Worm (Caenorhabditis elegans) whole organism, L2 larva: ENCODE measurements around the gene R04B5.6.
A peak's percentile ranks its signal among the peaks of the same experiment; 100 is the strongest.

ENCODE experiments used
- C34F6.9 ChIP-seq: fragments of 150-350 bp; optimal IDR thresholded peaks from 2 replicates; lab custom pipeline; 2014; ENCODE audit warnings: missing biosample characterization, missing genetic modification characterization
- R02D3.7 ChIP-seq: fragments of 150-350 bp; optimal IDR thresholded peaks from 2 replicates; lab custom pipeline; 2014; ENCODE audit warnings: missing biosample characterization, missing genetic modification characterization
- Y55F3AM.14 ChIP-seq: fragments of 200-800 bp; sonication (Bioruptor generic); optimal IDR thresholded peaks from 2 replicates; lab custom pipeline; 2018; ENCODE audit warnings: mild to moderate bottlenecking, missing genetic modification characterization, missing compliant biosample characterization
- ZK546.5 ChIP-seq: sonication (generic microtip); optimal IDR thresholded peaks from 2 replicates; lab custom pipeline; 2017; ENCODE audit warnings: missing biosample characterization, missing genetic modification characterization
- alr-1 ChIP-seq: fragments of 150-350 bp; optimal IDR thresholded peaks from 2 replicates; lab custom pipeline; 2014; ENCODE audit warnings: missing biosample characterization, missing genetic modification characterization
- ama-1 ChIP-seq: fragments of 150-350 bp; optimal IDR thresholded peaks from 2 replicates; lab custom pipeline; 2018; ENCODE audit warnings: inconsistent platforms
- ceh-16 ChIP-seq: fragments of 150-350 bp; optimal IDR thresholded peaks from 2 replicates; lab custom pipeline; 2014; ENCODE audit warnings: missing biosample characterization, missing genetic modification characterization
- ceh-82 ChIP-seq: fragments of 150-350 bp; optimal IDR thresholded peaks from 2 replicates; lab custom pipeline; 2014; ENCODE audit warnings: missing biosample characterization, missing genetic modification characterization
- dmd-4 ChIP-seq: sonication (generic microtip); optimal IDR thresholded peaks from 2 replicates; lab custom pipeline; 2017; ENCODE audit warnings: missing biosample characterization, missing genetic modification characterization
- egl-27 ChIP-seq: sonication (generic microtip); optimal IDR thresholded peaks from 3 replicates; lab custom pipeline; 2017; ENCODE audit warnings: missing biosample characterization, missing genetic modification reagents, missing genetic modification characterization
- elt-1 ChIP-seq: fragments of 150-350 bp; optimal IDR thresholded peaks from 2 replicates; lab custom pipeline; 2014; ENCODE audit warnings: missing biosample characterization, missing genetic modification characterization
- elt-3 ChIP-seq: sonication (generic microtip); optimal IDR thresholded peaks from 2 replicates; lab custom pipeline; 2017; ENCODE audit warnings: missing biosample characterization, missing genetic modification characterization
- fos-1 ChIP-seq: fragments of 150-350 bp; optimal IDR thresholded peaks from 2 replicates; lab custom pipeline; 2014; ENCODE audit warnings: missing biosample characterization, missing genetic modification characterization
- gmeb-1 ChIP-seq: fragments of 150-350 bp; optimal IDR thresholded peaks from 2 replicates; lab custom pipeline; 2014; ENCODE audit warnings: missing biosample characterization, missing genetic modification characterization
- lin-11 ChIP-seq: fragments of 150-350 bp; sonication (generic microtip); optimal IDR thresholded peaks from 2 replicates; lab custom pipeline; 2014; ENCODE audit warnings: missing biosample characterization, missing genetic modification characterization, inconsistent platforms, mixed read lengths
- lin-13 ChIP-seq: fragments of 150-350 bp; optimal IDR thresholded peaks from 2 replicates; lab custom pipeline; 2014; ENCODE audit warnings: missing biosample characterization, missing genetic modification reagents, missing genetic modification characterization
- lsy-2 ChIP-seq, 2 experiments: fragments of 150-350 bp in 1 of 2; sonication (generic microtip) in 1 of 2; optimal IDR thresholded peaks; 2 replicates each; lab custom pipeline; 2014 to 2017; ENCODE audit warnings: missing biosample characterization in 2 of 2, missing genetic modification characterization in 2 of 2
- mab-5 ChIP-seq: fragments of 150-350 bp; optimal IDR thresholded peaks from 2 replicates; lab custom pipeline; 2014; ENCODE audit warnings: missing biosample characterization, missing genetic modification characterization
- nhr-11 ChIP-seq: fragments of 150-350 bp; optimal IDR thresholded peaks from 2 replicates; lab custom pipeline; 2014; ENCODE audit warnings: missing biosample characterization, missing genetic modification characterization
- nhr-12 ChIP-seq: fragments of 150-350 bp; optimal IDR thresholded peaks from 2 replicates; lab custom pipeline; 2014; ENCODE audit warnings: missing biosample characterization, missing genetic modification characterization
- nhr-129 ChIP-seq: fragments of 150-350 bp; optimal IDR thresholded peaks from 2 replicates; lab custom pipeline; 2014; ENCODE audit warnings: missing biosample characterization, missing genetic modification characterization
- nhr-23 ChIP-seq: fragments of 150-350 bp; optimal IDR thresholded peaks from 2 replicates; lab custom pipeline; 2014; ENCODE audit warnings: missing biosample characterization, missing genetic modification reagents, missing genetic modification characterization
- nhr-237 ChIP-seq: fragments of 150-350 bp; optimal IDR thresholded peaks from 2 replicates; lab custom pipeline; 2014; ENCODE audit warnings: missing biosample characterization, missing genetic modification characterization
- nhr-6 ChIP-seq: fragments of 150-350 bp; optimal IDR thresholded peaks from 2 replicates; lab custom pipeline; 2014; ENCODE audit warnings: missing biosample characterization, missing genetic modification characterization
- peb-1 ChIP-seq: fragments of 150-350 bp; optimal IDR thresholded peaks from 2 replicates; lab custom pipeline; 2014; ENCODE audit warnings: missing biosample characterization, missing genetic modification characterization
- sem-4 ChIP-seq: fragments of 150-350 bp; optimal IDR thresholded peaks from 2 replicates; lab custom pipeline; 2014; ENCODE audit warnings: missing biosample characterization, missing genetic modification reagents, missing genetic modification characterization
- snpc-4 ChIP-seq: fragments of 150-350 bp; optimal IDR thresholded peaks from 2 replicates; lab custom pipeline; 2014; ENCODE audit warnings: missing biosample characterization, missing genetic modification characterization
- unc-39 ChIP-seq: fragments of 150-350 bp; optimal IDR thresholded peaks from 2 replicates; lab custom pipeline; 2014; ENCODE audit warnings: missing biosample characterization, missing genetic modification characterization
- unc-55 ChIP-seq: fragments of 150-350 bp; sonication (generic microtip); optimal IDR thresholded peaks from 3 replicates; lab custom pipeline; 2014; ENCODE audit warnings: missing biosample characterization, missing genetic modification reagents, missing genetic modification characterization
- unc-62 ChIP-seq: fragments of 150-350 bp; optimal IDR thresholded peaks from 2 replicates; lab custom pipeline; 2014; ENCODE audit warnings: missing biosample characterization, missing genetic modification reagents, missing genetic modification characterization
- zag-1 ChIP-seq: fragments of 150-350 bp; optimal IDR thresholded peaks from 2 replicates; lab custom pipeline; 2014; ENCODE audit warnings: missing biosample characterization, missing genetic modification characterization
- ztf-1 ChIP-seq: fragments of 200-800 bp; sonication (Bioruptor generic); conservative IDR thresholded peaks from 2 replicates; pipeline ENCODE4 v1.3.6; 2022; ENCODE audit warnings: missing genetic modification characterization, missing compliant biosample characterization
- ztf-11 ChIP-seq: sonication (generic microtip); optimal IDR thresholded peaks from 2 replicates; lab custom pipeline; 2017; ENCODE audit warnings: missing biosample characterization, missing genetic modification characterization

The R04B5.6 gene

ce11 chrV:10134077-10134693, 49.2 kb downstream of the R04B5.6 start, which contains the start of the genes C08B6.18, wdr-20 and C08B6.8:
Gene C08B6.18, minus strand, starts transcription at chrV:10134127.
Gene wdr-20, minus strand, starts transcription at chrV:10134158.
Gene C08B6.8, plus strand, starts transcription at chrV:10134643.
- TF ChIP-seq zag-1 (tag; lab: Kevin White, UChicago) (no peak), nhr-129 (tag; lab: Kevin White, UChicago) (peak; percentile 14), ama-1 (no peak), fos-1 (no peak), mab-5 (tag; lab: Kevin White, UChicago) (no peak), nhr-12 (tag; lab: Kevin White, UChicago) (no peak), unc-39 (tag; lab: Kevin White, UChicago) (no peak), unc-62 (no peak), peb-1 (tag; lab: Kevin White, UChicago) (no peak), nhr-23 (no peak), ceh-16 (tag; lab: Kevin White, UChicago) (no peak), R02D3.7 (tag; lab: Kevin White, UChicago) (no peak), nhr-11 (tag; lab: Kevin White, UChicago) (no peak), snpc-4 (peak; percentile 65), egl-27 (tag; lab: Kevin White, UChicago) (no peak), lin-11 (tag; lab: Kevin White, UChicago) (no peak), elt-1 (tag; lab: Kevin White, UChicago) (no peak), C34F6.9 (tag; lab: Kevin White, UChicago) (peak; percentile 55), Y55F3AM.14 (no peak), sem-4 (tag; lab: Kevin White, UChicago) (no peak), gmeb-1 (no peak), ztf-1 (GFP tag; lab: Robert Waterston, UW) (no peak), unc-55 (GFP tag; lab: Kevin White, UChicago) (peak; percentile 51), ceh-82 (tag; lab: Kevin White, UChicago) (no peak), elt-3 (no peak), lsy-2 (tag; optimal IDR thresholded peaks at IDR 0.05; lab: Kevin White, UChicago) (peak in 1 of 2 experiments; percentile 38), nhr-6 (tag; lab: Kevin White, UChicago) (no peak), ztf-11 (no peak), nhr-237 (tag; lab: Kevin White, UChicago) (no peak), alr-1 (tag; lab: Kevin White, UChicago) (no peak), lin-13 (peak; percentile 47), ZK546.5 (no peak), dmd-4 (tag; lab: Kevin White, UChicago) (no peak)
